Fruit fly (Drosophila melanogaster): Measurements from ENCODE around the gene CG15771.

The CG15771 gene

DNA sequence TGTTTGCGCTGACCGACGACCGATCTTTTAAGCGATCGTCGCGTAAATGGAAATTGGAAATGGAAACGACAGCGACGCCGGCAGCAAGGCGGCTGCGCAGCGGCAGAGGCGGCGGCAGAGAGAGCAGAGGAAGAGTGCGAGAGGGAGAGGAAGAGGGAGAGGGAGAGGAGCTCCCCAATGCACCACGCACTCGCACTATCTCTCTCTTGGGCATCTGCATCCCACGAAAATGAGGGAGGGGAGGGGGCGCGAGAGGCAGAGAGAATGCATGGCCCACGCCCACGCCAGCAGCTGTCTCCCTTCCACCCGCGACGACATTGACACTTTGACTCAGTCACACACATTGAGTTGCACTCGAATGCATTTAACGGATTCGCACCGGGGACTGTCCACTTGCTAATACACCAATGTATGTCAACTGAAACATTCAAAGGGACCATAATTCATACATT is 15.4 kb downstream of the CG15771 start, which contains the start of gene CG3097 (continued):
- TF ChIP-seq aop (GFP tag; IDR thresholded peaks at IDR 0.05): peak; percentile 51; the same call in 1 of the 2 replicates
- TF ChIP-seq zfh1 (GFP tag; IDR thresholded peaks at IDR 0.05): no peak
- TF ChIP-seq CG3065 (GFP tag; optimal IDR thresholded peaks at IDR 0.05): peak; percentile 86
- 0 out of 2 replicates have a peak, but pooled peaks have one; percentile 8 for TF ChIP-seq nerfin-2 (GFP tag; IDR thresholded peaks at IDR 0.05; ENCODE audit: partially characterized antibody)
- no peak for TF ChIP-seq Dbx (GFP tag; IDR thresholded peaks at IDR 0.05)
- peak; percentile 41 for TF ChIP-seq Blimp-1 (GFP tag; optimal IDR thresholded peaks at IDR 0.05)
- TF ChIP-seq pros (GFP tag; optimal IDR thresholded peaks at IDR 0.05): peak; percentile 24
- no peak for TF ChIP-seq CG13775 (GFP tag; optimal IDR thresholded peaks at IDR 0.05)
- peak; percentile 98 for TF ChIP-seq trem (tag; optimal IDR thresholded peaks at IDR 0.05)
- no peak for TF ChIP-seq CG10565 (GFP tag; optimal IDR thresholded peaks at IDR 0.05)
- TF ChIP-seq Neu2 (GFP tag; optimal IDR thresholded peaks at IDR 0.05; ENCODE audit: borderline replicate concordance): no peak
- TF ChIP-seq CG2129 (GFP tag; IDR thresholded peaks at IDR 0.05; ENCODE audit: partially characterized antibody): no peak
- peak; percentile 100 for TF ChIP-seq crol (GFP tag; IDR thresholded peaks at IDR 0.05)
- TF ChIP-seq CG11085 (GFP tag; IDR thresholded peaks at IDR 0.05): no peak
- no peak for TF ChIP-seq BtbVII (GFP tag; optimal IDR thresholded peaks at IDR 0.05)
- TF ChIP-seq CG4360 (GFP tag; IDR thresholded peaks at IDR 0.05): peak; percentile 83
- TF ChIP-seq bbx (GFP tag; IDR thresholded peaks at IDR 0.05; ENCODE audit: partially characterized antibody): peak; percentile 61
- no peak for TF ChIP-seq CG16779 (GFP tag; IDR thresholded peaks at IDR 0.05)
- TF ChIP-seq zf30C (GFP tag; optimal IDR thresholded peaks at IDR 0.05): no peak
- peak; percentile 53; the same call in 1 of the 2 replicates for TF ChIP-seq vvl (GFP tag; IDR thresholded peaks at IDR 0.05)
- no peak for TF ChIP-seq fu2 (GFP tag; optimal IDR thresholded peaks at IDR 0.05)
- TF ChIP-seq HLH4C (GFP tag; IDR thresholded peaks at IDR 0.05; ENCODE audit: partially characterized antibody): 0 out of 3 replicates have a peak, but pooled peaks have one; percentile 31
- TF ChIP-seq cg (GFP tag; optimal IDR thresholded peaks at IDR 0.05): peak; percentile 25
- TF ChIP-seq CG1832 (GFP tag; optimal IDR thresholded peaks at IDR 0.05): peak; percentile 94
- TF ChIP-seq ind (GFP tag; optimal IDR thresholded peaks at IDR 0.05): no peak
- no peak for TF ChIP-seq mld (GFP tag; IDR thresholded peaks at IDR 0.05; ENCODE audit: partially characterized antibody)
- no peak for TF ChIP-seq lilli (GFP tag; optimal IDR thresholded peaks at IDR 0.05)
- no peak for TF ChIP-seq ara (GFP tag; IDR thresholded peaks at IDR 0.05)
- no peak for TF ChIP-seq CG7786 (GFP tag; optimal IDR thresholded peaks at IDR 0.05)
- TF ChIP-seq salm (tag; optimal IDR thresholded peaks at IDR 0.05): no peak
- peak; percentile 99 for TF ChIP-seq sr (GFP tag; IDR thresholded peaks at IDR 0.05)
- no peak for TF ChIP-seq crp (GFP tag; optimal IDR thresholded peaks at IDR 0.05)
- TF ChIP-seq danr (GFP tag; IDR thresholded peaks at IDR 0.05): no peak
- TF ChIP-seq da (GFP tag; optimal IDR thresholded peaks at IDR 0.05): no peak
- TF ChIP-seq Gug (GFP tag; IDR thresholded peaks at IDR 0.05): no peak
- peak; percentile 99 for TF ChIP-seq z (GFP tag; IDR thresholded peaks at IDR 0.05)

DNA sequence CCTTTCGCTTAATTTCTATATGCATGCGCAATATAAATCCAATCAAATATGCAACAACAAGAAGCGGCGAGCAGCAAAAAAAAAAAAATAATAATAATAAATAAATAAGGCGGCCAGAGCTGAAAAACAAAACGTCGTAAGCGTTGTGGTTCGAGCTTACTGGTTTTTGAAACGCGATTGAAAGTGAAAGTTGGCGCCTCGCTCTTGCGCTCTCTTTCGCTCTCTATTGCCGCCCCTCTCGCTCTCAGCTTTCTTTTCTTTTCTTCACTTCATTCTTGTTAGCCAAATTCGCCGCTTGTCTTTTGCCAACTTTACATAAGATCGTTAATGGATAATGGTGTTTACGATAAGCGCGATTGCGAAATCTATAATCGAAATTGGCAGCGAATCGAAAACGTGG is 17.0 kb downstream of the CG15771 start:
- no peak for TF ChIP-seq CG1233 (GFP tag; optimal IDR thresholded peaks at IDR 0.05)
- peak; percentile 38 for TF ChIP-seq CG10431 (GFP tag; optimal IDR thresholded peaks at IDR 0.05)
- TF ChIP-seq E2f2 (GFP tag; IDR thresholded peaks at IDR 0.05): no peak
- peak; percentile 98 for TF ChIP-seq Blimp-1 (GFP tag; optimal IDR thresholded peaks at IDR 0.05)
- TF ChIP-seq Trl (optimal IDR thresholded peaks at IDR 0.05): peak in 1 of 2 experiments; percentile 48
- TF ChIP-seq Trl (GFP tag; optimal IDR thresholded peaks at IDR 0.05): no peak
- TF ChIP-seq CG15514 (GFP tag; optimal IDR thresholded peaks at IDR 0.05): no peak

All from whole organism, embryonic.